Fruit fly (Drosophila melanogaster) whole organism, embryonic: ENCODE results near the gene CG43137.

Experiments used
- ATbp ChIP-seq: fragments of 200-800 bp; sonication (Bioruptor generic); optimal IDR thresholded peaks from 2 replicates; lab custom pipeline; 2017; ENCODE audit warnings: missing biosample characterization, mild to moderate bottlenecking, missing genetic modification characterization, missing genetic modification reagents
- Aef1 ChIP-seq: fragments of 200-800 bp; sonication (Bioruptor generic); IDR thresholded peaks from 3 replicates; pipeline ENCODE4 v1.3.6; 2022; ENCODE audit warnings: missing biosample characterization, missing genetic modification characterization
- Blimp-1 ChIP-seq: fragments of 200-800 bp; sonication (Bioruptor generic); optimal IDR thresholded peaks from 3 replicates; lab custom pipeline; 2018; ENCODE audit warnings: missing biosample characterization, missing genetic modification characterization, mild to moderate bottlenecking, moderate library complexity, missing genetic modification reagents
- C15 ChIP-seq: fragments of 200-800 bp; sonication (Bioruptor generic); IDR thresholded peaks from 3 replicates; pipeline ENCODE4 v1.3.6; 2022; ENCODE audit warnings: missing biosample characterization, missing genetic modification characterization
- CG10147 ChIP-seq: fragments of 200-800 bp; sonication (Bioruptor generic); optimal IDR thresholded peaks from 2 replicates; lab custom pipeline; 2019; ENCODE audit warnings: missing biosample characterization, mild to moderate bottlenecking, missing genetic modification characterization, moderate library complexity
- CG10959 ChIP-seq: fragments of 200-800 bp; sonication (Bioruptor generic); IDR thresholded peaks from 2 replicates; pipeline ENCODE4 v1.3.6; 2022; ENCODE audit warnings: missing biosample characterization, missing genetic modification characterization
- CG12391 ChIP-seq: fragments of 200-800 bp; sonication (Bioruptor generic); optimal IDR thresholded peaks from 3 replicates; lab custom pipeline; 2018; ENCODE audit warnings: missing biosample characterization, mild to moderate bottlenecking, missing genetic modification characterization, moderate library complexity
- CG17186 ChIP-seq: fragments of 200-800 bp; sonication (Bioruptor generic); optimal IDR thresholded peaks from 3 replicates; lab custom pipeline; 2017; ENCODE audit warnings: missing biosample characterization, missing genetic modification reagents, missing genetic modification characterization
- CG1792 ChIP-seq: fragments of 200-800 bp; sonication (Bioruptor generic); optimal IDR thresholded peaks from 2 replicates; lab custom pipeline; 2016; ENCODE audit warnings: missing biosample characterization, missing genetic modification characterization
- CG2116 ChIP-seq: fragments of 200-800 bp; sonication (Bioruptor generic); optimal IDR thresholded peaks from 3 replicates; lab custom pipeline; 2018; ENCODE audit warnings: missing biosample characterization, mild to moderate bottlenecking, missing genetic modification characterization
- CG30431 ChIP-seq: fragments of 200-800 bp; sonication (Bioruptor generic); optimal IDR thresholded peaks from 2 replicates; lab custom pipeline; 2017; ENCODE audit warnings: missing biosample characterization, missing genetic modification characterization
- CG32532 ChIP-seq: fragments of 200-800 bp; sonication (Bioruptor generic); IDR thresholded peaks from 2 replicates; pipeline ENCODE4 v1.3.6; 2022; ENCODE audit warnings: missing biosample characterization, missing genetic modification characterization
- CG3838 ChIP-seq: fragments of 200-800 bp; sonication (Bioruptor generic); optimal IDR thresholded peaks from 3 replicates; lab custom pipeline; 2016; ENCODE audit warnings: missing biosample characterization, missing genetic modification characterization
- CG5953 ChIP-seq: fragments of 200-800 bp; sonication (Bioruptor generic); IDR thresholded peaks from 2 replicates; pipeline ENCODE4 v1.3.6; 2022; ENCODE audit warnings: missing biosample characterization, missing genetic modification characterization
- CG6813 ChIP-seq: fragments of 200-800 bp; sonication (Bioruptor generic); optimal IDR thresholded peaks from 2 replicates; lab custom pipeline; 2017; ENCODE audit warnings: missing biosample characterization, missing genetic modification characterization, mild to moderate bottlenecking, moderate library complexity, missing genetic modification reagents
- CG7745 ChIP-seq: fragments of 200-800 bp; sonication (Bioruptor generic); optimal IDR thresholded peaks from 2 replicates; lab custom pipeline; 2018; ENCODE audit warnings: missing biosample characterization, mild to moderate bottlenecking, missing genetic modification characterization, moderate library complexity
- CG7786 ChIP-seq: fragments of 200-800 bp; sonication (Bioruptor generic); optimal IDR thresholded peaks from 2 replicates; lab custom pipeline; 2016; ENCODE audit warnings: missing biosample characterization, missing genetic modification characterization
- CG8765 ChIP-seq: fragments of 200-800 bp; sonication (Bioruptor generic); IDR thresholded peaks from 2 replicates; pipeline ENCODE4 v1.3.6; 2022; ENCODE audit warnings: missing biosample characterization, missing genetic modification characterization
- CG9817 ChIP-seq: fragments of 200-800 bp; sonication (Bioruptor generic); optimal IDR thresholded peaks from 2 replicates; lab custom pipeline; 2018; ENCODE audit warnings: missing biosample characterization, mild to moderate bottlenecking, missing genetic modification characterization, moderate library complexity
- CHES-1-like ChIP-seq: fragments of 200-800 bp; sonication (Bioruptor generic); optimal IDR thresholded peaks from 2 replicates; lab custom pipeline; 2016; ENCODE audit warnings: missing biosample characterization, missing genetic modification characterization
- CTCF ChIP-seq: fragments of 200-800 bp; sonication (Bioruptor generic); optimal IDR thresholded peaks from 2 replicates; lab custom pipeline; 2017; ENCODE audit warnings: missing biosample characterization, mild to moderate bottlenecking, missing genetic modification characterization, moderate library complexity
- E2f1 ChIP-seq: fragments of 200-800 bp; sonication (Bioruptor generic); IDR thresholded peaks from 2 replicates; pipeline ENCODE4 v1.3.6; 2022; ENCODE audit warnings: missing biosample characterization, missing genetic modification characterization
- Gug ChIP-seq: fragments of 200-800 bp; sonication (Bioruptor generic); IDR thresholded peaks from 4 replicates; pipeline ENCODE4 v1.3.6; 2022; ENCODE audit warnings: missing biosample characterization, missing genetic modification characterization
- Hey ChIP-seq: fragments of 200-800 bp; sonication (Bioruptor generic); optimal IDR thresholded peaks from 3 replicates; lab custom pipeline; 2018; ENCODE audit warnings: missing biosample characterization, mild to moderate bottlenecking, missing genetic modification characterization
- Lhr ChIP-seq: fragments of 200-800 bp; sonication (Bioruptor generic); optimal IDR thresholded peaks from 3 replicates; lab custom pipeline; 2017; ENCODE audit warnings: mild to moderate bottlenecking, missing biosample characterization, missing genetic modification reagents, missing genetic modification characterization
- MBD-R2 ChIP-seq: fragments of 200-800 bp; sonication (Bioruptor generic); IDR thresholded peaks from 2 replicates; pipeline ENCODE4 v1.3.6; 2022; ENCODE audit warnings: missing biosample characterization, missing genetic modification characterization
- Mad ChIP-seq: fragments of 200-800 bp; sonication (Bioruptor generic); optimal IDR thresholded peaks from 2 replicates; lab custom pipeline; 2016; ENCODE audit warnings: missing biosample characterization, missing genetic modification characterization
- Med ChIP-seq: fragments of 200-800 bp; sonication (Bioruptor generic); peaks from one replicate; lab custom pipeline; 2016; ENCODE audit warnings: missing biosample characterization, missing genetic modification characterization, mild to moderate bottlenecking, inconsistent platforms, moderate library complexity
- amos ChIP-seq: fragments of 200-800 bp; sonication (Bioruptor generic); IDR thresholded peaks from 2 replicates; pipeline ENCODE4 v1.3.6; 2022; ENCODE audit warnings: missing biosample characterization, missing genetic modification characterization; ENCODE audit not compliant: partially characterized antibody
- bbx ChIP-seq: fragments of 200-800 bp; sonication (Bioruptor generic); IDR thresholded peaks from 2 replicates; pipeline ENCODE4 v1.3.6; 2022; ENCODE audit warnings: missing biosample characterization, missing genetic modification characterization; ENCODE audit not compliant: partially characterized antibody
- bigmax ChIP-seq: fragments of 200-800 bp; sonication (Bioruptor generic); optimal IDR thresholded peaks from 2 replicates; lab custom pipeline; 2018; ENCODE audit warnings: missing biosample characterization, mild to moderate bottlenecking, missing genetic modification characterization
- cas ChIP-seq: fragments of 200-800 bp; sonication (Bioruptor generic); IDR thresholded peaks from 2 replicates; pipeline ENCODE4 v1.3.6; 2022; ENCODE audit warnings: missing biosample characterization, missing genetic modification characterization
- dati ChIP-seq: fragments of 200-800 bp; sonication (Bioruptor generic); IDR thresholded peaks from 2 replicates; pipeline ENCODE4 v1.3.6; 2022; ENCODE audit warnings: missing biosample characterization, missing genetic modification characterization
- fd64A ChIP-seq: fragments of 200-800 bp; sonication (Bioruptor generic); optimal IDR thresholded peaks from 3 replicates; lab custom pipeline; 2018; ENCODE audit warnings: missing biosample characterization, mild to moderate bottlenecking, missing genetic modification characterization
- gt ChIP-seq: fragments of 200-800 bp; sonication (Bioruptor generic); IDR thresholded peaks from 2 replicates; pipeline ENCODE4 v1.3.6; 2022; ENCODE audit warnings: missing biosample characterization, missing genetic modification characterization
- h ChIP-seq: fragments of >200 bp; optimal IDR thresholded peaks from 2 replicates; lab custom pipeline; 2017
- her ChIP-seq: fragments of 200-800 bp; sonication (Bioruptor generic); optimal IDR thresholded peaks from 2 replicates; lab custom pipeline; 2016; ENCODE audit warnings: missing biosample characterization, missing genetic modification characterization
- kah ChIP-seq: fragments of 200-800 bp; sonication (Bioruptor generic); optimal IDR thresholded peaks from 2 replicates; lab custom pipeline; 2018; ENCODE audit warnings: missing biosample characterization, mild to moderate bottlenecking, missing genetic modification characterization
- maf-S ChIP-seq: fragments of 200-800 bp; sonication (Bioruptor generic); optimal IDR thresholded peaks from 2 replicates; lab custom pipeline; 2016; ENCODE audit warnings: missing biosample characterization, missing genetic modification characterization
- nmo ChIP-seq: fragments of 200-800 bp; sonication (Bioruptor generic); optimal IDR thresholded peaks from 2 replicates; lab custom pipeline; 2018; ENCODE audit warnings: missing biosample characterization, mild to moderate bottlenecking, missing genetic modification characterization, moderate library complexity
- pzg ChIP-seq: fragments of 200-800 bp; sonication (Bioruptor generic); optimal IDR thresholded peaks from 3 replicates; lab custom pipeline; 2018; ENCODE audit warnings: missing biosample characterization, mild to moderate bottlenecking, missing genetic modification characterization, moderate library complexity
- rib ChIP-seq: fragments of 200-800 bp; sonication (Bioruptor generic); IDR thresholded peaks from 2 replicates; pipeline ENCODE4 v1.3.6; 2022; ENCODE audit warnings: missing biosample characterization, missing genetic modification characterization
- sna ChIP-seq: fragments of 200-800 bp; sonication (Bioruptor generic); IDR thresholded peaks from 2 replicates; pipeline ENCODE4 v1.3.6; 2022; ENCODE audit warnings: missing biosample characterization, missing genetic modification characterization; ENCODE audit not compliant: partially characterized antibody
- so ChIP-seq: fragments of 200-800 bp; sonication (Bioruptor generic); IDR thresholded peaks from 3 replicates; pipeline ENCODE4 v1.3.6; 2022; ENCODE audit warnings: missing biosample characterization, missing genetic modification characterization
- sob ChIP-seq: fragments of 200-800 bp; sonication (Bioruptor generic); IDR thresholded peaks from 2 replicates; pipeline ENCODE4 v1.3.6; 2022; ENCODE audit warnings: missing biosample characterization, missing genetic modification characterization
- sqz ChIP-seq: fragments of 200-800 bp; sonication (Bioruptor generic); optimal IDR thresholded peaks from 3 replicates; lab custom pipeline; 2018; ENCODE audit warnings: missing biosample characterization, mild to moderate bottlenecking, missing genetic modification characterization
- stwl ChIP-seq: fragments of 200-800 bp; sonication (Bioruptor generic); optimal IDR thresholded peaks from 3 replicates; lab custom pipeline; 2018; ENCODE audit warnings: missing biosample characterization, mild to moderate bottlenecking, missing genetic modification characterization, moderate library complexity
- tna ChIP-seq: fragments of 200-800 bp; sonication (Bioruptor generic); IDR thresholded peaks from 2 replicates; pipeline ENCODE4 v1.3.6; 2022; ENCODE audit warnings: missing biosample characterization, missing genetic modification characterization; ENCODE audit not compliant: partially characterized antibody
- vfl ChIP-seq: fragments of 200-800 bp; sonication (Bioruptor generic); optimal IDR thresholded peaks from 2 replicates; lab custom pipeline; 2016; ENCODE audit warnings: missing biosample characterization, missing genetic modification characterization
- wor ChIP-seq: fragments of 200-800 bp; sonication (Bioruptor generic); IDR thresholded peaks from 2 replicates; pipeline ENCODE4 v1.3.6; 2022; ENCODE audit warnings: missing biosample characterization, missing genetic modification characterization
- zfh2 ChIP-seq: fragments of 200-800 bp; sonication (Bioruptor generic); optimal IDR thresholded peaks from 2 replicates; lab custom pipeline; 2016; ENCODE audit warnings: missing biosample characterization, missing genetic modification characterization

Gene CG43137

dm6 chrX:5880139-5880924 is 15.4 kb upstream of the CG43137 start (continued):
- peak; percentile 46 for TF ChIP-seq CHES-1-like (GFP tag; lab: Kevin White, UChicago)
- TF ChIP-seq sqz (GFP tag; lab: Kevin White, UChicago): no peak
- TF ChIP-seq Mad (GFP tag; lab: Kevin White, UChicago): no peak
- peak; percentile 38 for TF ChIP-seq CG1792 (GFP tag; lab: Kevin White, UChicago)
- TF ChIP-seq sna (GFP tag; lab: Robert Waterston, UW): no peak
- no peak for TF ChIP-seq so (GFP tag; lab: Robert Waterston, UW)
- TF ChIP-seq tna: no peak
- TF ChIP-seq E2f1 (GFP tag; lab: Robert Waterston, UW): 0 out of 2 replicates have a peak, but pooled peaks have one; percentile 31
- TF ChIP-seq CTCF: peak; percentile 5
- TF ChIP-seq rib: no peak
- peak; percentile 34 for TF ChIP-seq CG10147 (GFP tag; lab: Kevin White, UChicago)
- no peak for TF ChIP-seq stwl
- TF ChIP-seq Gug (GFP tag; lab: Robert Waterston, UW): peak; percentile 56; the same call in 2 of the 4 replicates
- TF ChIP-seq CG8765: no peak
- no peak for TF ChIP-seq wor
- TF ChIP-seq amos (GFP tag; lab: Robert Waterston, UW): no peak
- TF ChIP-seq CG10959 (GFP tag; lab: Robert Waterston, UW): no peak
- no peak for TF ChIP-seq h (lab: Kevin White, UChicago)
- TF ChIP-seq nmo (GFP tag; lab: Kevin White, UChicago): peak; percentile 22
- peak; percentile 8 for TF ChIP-seq CG6813 (GFP tag; lab: Kevin White, UChicago)
- no peak for TF ChIP-seq CG30431 (GFP tag; lab: Kevin White, UChicago)
- TF ChIP-seq CG3838 (GFP tag; lab: Kevin White, UChicago): no peak
- TF ChIP-seq dati (GFP tag; lab: Robert Waterston, UW): no peak
- TF ChIP-seq CG9817: peak; percentile 39
- TF ChIP-seq CG32532 (GFP tag; lab: Robert Waterston, UW): peak; percentile 73
- no peak for TF ChIP-seq C15 (GFP tag; lab: Robert Waterston, UW)
- TF ChIP-seq vfl (GFP tag; lab: Kevin White, UChicago): no peak
- no peak; the same call in 1 of the 2 replicates for TF ChIP-seq cas
- TF ChIP-seq CG7786 (GFP tag; lab: Kevin White, UChicago): peak; percentile 17
- TF ChIP-seq her: peak; percentile 33
- no peak for TF ChIP-seq CG5953 (GFP tag; lab: Robert Waterston, UW)
- TF ChIP-seq MBD-R2 (GFP tag; lab: Robert Waterston, UW): no peak
- no peak for TF ChIP-seq Hey (tag; lab: Kevin White, UChicago)
- no peak; the same call in 2 of the 3 replicates for TF ChIP-seq Aef1 (GFP tag; lab: Robert Waterston, UW)
- TF ChIP-seq CG7745 (tag; lab: Kevin White, UChicago): no peak
- peak; percentile 48 for TF ChIP-seq ATbp (GFP tag; lab: Kevin White, UChicago)
- peak; percentile 48; the same call in 1 of the 2 replicates for TF ChIP-seq sob
- TF ChIP-seq CG12391 (tag; lab: Kevin White, UChicago): peak; percentile 46
- no peak for TF ChIP-seq CG2116
- TF ChIP-seq bigmax (GFP tag; lab: Kevin White, UChicago): no peak
- no peak for TF ChIP-seq bbx (GFP tag; lab: Robert Waterston, UW)
- TF ChIP-seq kah (GFP tag; lab: Kevin White, UChicago): peak; percentile 83
- no peak for TF ChIP-seq maf-S (GFP tag; lab: Kevin White, UChicago)
- peak; percentile 47 for TF ChIP-seq zfh2
- no peak for TF ChIP-seq CG17186 (GFP tag; lab: Kevin White, UChicago)
- no peak for TF ChIP-seq Lhr
- peak; percentile 46 for TF ChIP-seq Blimp-1 (GFP tag; lab: Kevin White, UChicago)
- no peak for TF ChIP-seq pzg (GFP tag; lab: Kevin White, UChicago)
- no peak for TF ChIP-seq gt (GFP tag; lab: Robert Waterston, UW)
- TF ChIP-seq fd64A (GFP tag; lab: Kevin White, UChicago): no peak
- peak; percentile 90 for TF ChIP-seq Med
